Fruit fly (Drosophila melanogaster): ENCODE data around the gene Sodh1.

DNA sequence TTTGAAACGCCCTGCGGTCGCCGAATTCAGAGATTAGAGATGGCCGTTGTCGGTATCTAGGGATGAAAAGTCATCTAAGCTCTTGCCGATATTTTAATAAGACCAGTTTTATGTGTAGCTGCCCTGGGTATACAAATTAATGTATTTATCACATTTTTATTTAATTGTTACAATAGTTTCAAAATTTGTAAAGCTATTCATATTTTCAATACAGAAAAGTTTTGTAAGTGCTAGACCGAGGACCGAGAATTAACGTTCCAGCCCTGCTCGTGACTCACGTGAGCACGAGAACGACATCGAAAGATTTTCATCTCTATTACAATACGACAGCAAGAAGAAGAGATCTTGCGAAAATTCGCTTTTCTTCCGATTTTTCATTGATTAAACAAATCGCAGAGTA is 15.0 kb downstream of the Sodh1 start, which contains the start of the genes CG1105 and CG1965:
- TF ChIP-seq woc (GFP tag; optimal IDR thresholded peaks at IDR 0.05) (peak; percentile 83), h (GFP tag; optimal IDR thresholded peaks at IDR 0.05) (peak; percentile 93), jim (GFP tag; optimal IDR thresholded peaks at IDR 0.05) (peak; percentile 21), CG32264 (GFP tag; optimal IDR thresholded peaks at IDR 0.05) (peak; percentile 74)
